Worm (Caenorhabditis elegans): Measurements from ENCODE around the gene dyci-1.

dyci-1 gene

DNA sequence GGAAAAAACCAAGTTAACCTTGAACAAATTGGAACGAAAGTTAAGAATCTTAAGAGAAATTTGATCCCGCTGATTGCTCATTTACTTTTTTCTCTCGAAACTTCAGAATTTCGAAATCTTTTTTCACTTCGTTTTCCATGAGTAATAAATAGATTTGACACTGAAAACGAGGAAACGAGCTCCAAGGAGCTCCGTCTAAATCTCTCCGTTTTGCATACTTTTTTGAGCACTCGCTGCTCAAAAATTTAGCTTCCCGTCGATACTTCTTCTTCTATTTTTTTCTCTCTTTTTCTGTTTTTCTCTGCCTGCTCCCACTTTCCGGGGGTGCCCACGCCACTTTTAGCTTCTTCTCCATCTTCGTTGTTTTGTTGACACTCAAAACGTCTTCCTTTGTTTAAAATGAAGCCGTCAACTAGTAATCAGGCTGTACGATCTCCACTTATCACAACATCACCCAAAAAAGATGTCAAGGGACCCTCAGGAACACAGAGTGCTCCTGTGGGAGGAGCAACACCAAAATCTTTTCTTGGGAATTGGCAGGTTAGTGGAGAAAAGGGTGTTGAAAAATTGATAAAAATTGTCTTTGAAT, 21.5 kb upstream of the dyci-1 start, which contains the start of gene C17H12.10 (continued):
- TF ChIP-seq hif-1 (tag; optimal IDR thresholded peaks at IDR 0.05) = no peak
- no peak for TF ChIP-seq dmd-6 (GFP tag; IDR thresholded peaks at IDR 0.05)
- no peak for TF ChIP-seq pha-4 (GFP tag; IDR thresholded peaks at IDR 0.05)
- TF ChIP-seq pha-4 (tag; optimal IDR thresholded peaks at IDR 0.05) = no peak
- no peak for TF ChIP-seq lin-29 (GFP tag; IDR thresholded peaks at IDR 0.05)
- TF ChIP-seq pqm-1 (tag; optimal IDR thresholded peaks at IDR 0.05) = no peak
- TF ChIP-seq daf-12 (tag; optimal IDR thresholded peaks at IDR 0.05) = no peak
- no peak for TF ChIP-seq nhr-10 (tag; optimal IDR thresholded peaks at IDR 0.05)
- no peak for TF ChIP-seq skn-1 (tag; optimal IDR thresholded peaks at IDR 0.05)
- TF ChIP-seq ztf-11 (tag; optimal IDR thresholded peaks at IDR 0.05) = no peak
- no peak for TF ChIP-seq nhr-76 (tag; optimal IDR thresholded peaks at IDR 0.05)
- TF ChIP-seq nhr-6 (tag; optimal IDR thresholded peaks at IDR 0.05) = no peak
- peak; percentile 70 for TF ChIP-seq ces-1 (GFP tag; optimal IDR thresholded peaks at IDR 0.05)
- TF ChIP-seq nhr-48 (tag; optimal IDR thresholded peaks at IDR 0.05) = no peak
- TF ChIP-seq mdl-1 (tag; optimal IDR thresholded peaks at IDR 0.05) = peak in 1 of 2 experiments; percentile 2
- TF ChIP-seq lin-1 (GFP tag; IDR thresholded peaks at IDR 0.05) = no peak
- TF ChIP-seq dve-1 (tag; optimal IDR thresholded peaks at IDR 0.05; ENCODE audit: insufficient read depth) = no peak
- TF ChIP-seq Y48G9A.11 (GFP tag; IDR thresholded peaks at IDR 0.05) = no peak
- TF ChIP-seq ceh-44 (GFP tag; IDR thresholded peaks at IDR 0.05) = no peak
- no peak for TF ChIP-seq hlh-11 (tag; optimal IDR thresholded peaks at IDR 0.05)
- TF ChIP-seq daf-8 (GFP tag; IDR thresholded peaks at IDR 0.05) = no peak
- no peak for TF ChIP-seq hmg-1.1 (GFP tag; IDR thresholded peaks at IDR 0.05)
- TF ChIP-seq zfp-3 (GFP tag; conservative IDR thresholded peaks at IDR 0.05) = no peak
- TF ChIP-seq tra-1 (GFP tag; IDR thresholded peaks at IDR 0.05) = no peak
- no peak for TF ChIP-seq zag-1 (tag; optimal IDR thresholded peaks at IDR 0.05)
- TF ChIP-seq zip-2 (tag; optimal IDR thresholded peaks at IDR 0.05) = no peak
- TF ChIP-seq Y5F2A.4 (GFP tag; optimal IDR thresholded peaks at IDR 0.05) = no peak
- TF ChIP-seq ZK337.2 (GFP tag; IDR thresholded peaks at IDR 0.05) = no peak
- TF ChIP-seq spr-1 (tag; optimal IDR thresholded peaks at IDR 0.05) = no peak
- no peak for TF ChIP-seq lin-39 (tag; optimal IDR thresholded peaks at IDR 0.05)
- no peak for TF ChIP-seq F44E2.7 (GFP tag; IDR thresholded peaks at IDR 0.05)
- TF ChIP-seq arid-1 (GFP tag; conservative IDR thresholded peaks at IDR 0.05) = no peak
- no peak for TF ChIP-seq attf-4 (tag; optimal IDR thresholded peaks at IDR 0.05)
- no peak for TF ChIP-seq nhr-28 (tag; optimal IDR thresholded peaks at IDR 0.05)
- no peak for TF ChIP-seq set-16 (GFP tag; IDR thresholded peaks at IDR 0.05)
- no peak for TF ChIP-seq gei-8 (GFP tag; optimal IDR thresholded peaks at IDR 0.05)
- no peak for TF ChIP-seq madf-5 (GFP tag; IDR thresholded peaks at IDR 0.05)
- no peak for TF ChIP-seq fos-1 (tag; optimal IDR thresholded peaks at IDR 0.05)
- no peak for TF ChIP-seq dpl-1 (GFP tag; optimal IDR thresholded peaks at IDR 0.05)
- TF ChIP-seq Y75B8A.6 (GFP tag; IDR thresholded peaks at IDR 0.05) = no peak
- no peak for TF ChIP-seq ceh-20 (GFP tag; IDR thresholded peaks at IDR 0.05)
- no peak for TF ChIP-seq cey-2 (tag; optimal IDR thresholded peaks at IDR 0.05; ENCODE audit: borderline replicate concordance, insufficient read depth)
- no peak for TF ChIP-seq T20F7.1 (GFP tag; optimal IDR thresholded peaks at IDR 0.05)
- TF ChIP-seq ceh-32 (tag; optimal IDR thresholded peaks at IDR 0.05; ENCODE audit: poor library complexity) = no peak
- peak; percentile 31 for TF ChIP-seq nhr-11 (tag; optimal IDR thresholded peaks at IDR 0.05)

All from whole organism, L4 larva.